Fruit fly (Drosophila melanogaster) whole organism, prepupa: ENCODE measurements around the gene CG6696.

ENCODE experiments used
- CG10631 ChIP-seq: fragments of 200-800 bp; sonication (Bioruptor generic); optimal IDR thresholded peaks from 2 replicates; lab custom pipeline; 2016; ENCODE audit warnings: missing biosample characterization, missing genetic modification characterization
- CG10669 ChIP-seq: fragments of 200-800 bp; sonication (Bioruptor generic); optimal IDR thresholded peaks from 3 replicates; lab custom pipeline; 2018; ENCODE audit warnings: missing biosample characterization, mild to moderate bottlenecking, missing genetic modification characterization, moderate library complexity
- CG11294 ChIP-seq: fragments of 200-800 bp; sonication (Bioruptor generic); IDR thresholded peaks from 2 replicates; pipeline ENCODE4 v1.3.6; 2022; ENCODE audit warnings: missing biosample characterization, missing genetic modification characterization
- CG11762 ChIP-seq: fragments of 200-800 bp; sonication (Bioruptor generic); optimal IDR thresholded peaks from 3 replicates; lab custom pipeline; 2016; ENCODE audit warnings: missing biosample characterization, missing genetic modification characterization; ENCODE audit not compliant: insufficient read depth
- CG16779 ChIP-seq: fragments of 200-800 bp; sonication (Bioruptor generic); optimal IDR thresholded peaks from 3 replicates; lab custom pipeline; 2017; ENCODE audit warnings: missing biosample characterization, mild to moderate bottlenecking, missing genetic modification characterization
- CG3032 ChIP-seq: fragments of 200-800 bp; optimal IDR thresholded peaks from 2 replicates; lab custom pipeline; 2019; ENCODE audit warnings: missing biosample characterization, mild to moderate bottlenecking, missing genetic modification characterization, moderate library complexity
- CG31627 ChIP-seq: fragments of 200-800 bp; sonication (Bioruptor generic); optimal IDR thresholded peaks from 3 replicates; lab custom pipeline; 2016; ENCODE audit warnings: missing biosample characterization, missing genetic modification characterization
- CG32006 ChIP-seq: fragments of 200-800 bp; sonication (Bioruptor generic); optimal IDR thresholded peaks from 3 replicates; lab custom pipeline; 2017; ENCODE audit warnings: missing biosample characterization, mild to moderate bottlenecking, missing genetic modification characterization
- CG34406 ChIP-seq: fragments of 200-800 bp; sonication (Bioruptor generic); optimal IDR thresholded peaks from 3 replicates; lab custom pipeline; 2016; ENCODE audit warnings: missing biosample characterization, missing genetic modification characterization
- CG4318 ChIP-seq: fragments of 200-800 bp; sonication (Bioruptor generic); optimal IDR thresholded peaks from 3 replicates; lab custom pipeline; 2017; ENCODE audit warnings: missing biosample characterization, mild to moderate bottlenecking, missing genetic modification characterization
- CG6163 ChIP-seq: fragments of 200-800 bp; sonication (Bioruptor generic); IDR thresholded peaks from 3 replicates; pipeline ENCODE4 v1.3.6; 2022; ENCODE audit warnings: missing biosample characterization, missing genetic modification characterization
- CG6276 ChIP-seq: fragments of 200-800 bp; sonication (Bioruptor generic); optimal IDR thresholded peaks from 2 replicates; lab custom pipeline; 2017; ENCODE audit warnings: missing biosample characterization, mild to moderate bottlenecking, missing genetic modification characterization
- CG6854 ChIP-seq: fragments of 200-800 bp; sonication (Bioruptor generic); optimal IDR thresholded peaks from 2 replicates; lab custom pipeline; 2017; ENCODE audit warnings: missing biosample characterization, mild to moderate bottlenecking, missing genetic modification characterization
- CG7368 ChIP-seq: fragments of 200-800 bp; sonication (Bioruptor generic); optimal IDR thresholded peaks from 3 replicates; lab custom pipeline; 2016; ENCODE audit warnings: missing biosample characterization, missing genetic modification characterization
- CG8119 ChIP-seq: fragments of 200-800 bp; sonication (Bioruptor generic); IDR thresholded peaks from 3 replicates; pipeline ENCODE4 v1.3.6; 2022; ENCODE audit warnings: missing biosample characterization, missing genetic modification characterization
- CG8632 ChIP-seq: fragments of 200-800 bp; sonication (Bioruptor generic); optimal IDR thresholded peaks from 3 replicates; lab custom pipeline; 2016; ENCODE audit warnings: missing biosample characterization, missing genetic modification characterization
- CG9139 ChIP-seq: fragments of 200-800 bp; sonication (Bioruptor generic); optimal IDR thresholded peaks from 3 replicates; lab custom pipeline; 2017; ENCODE audit warnings: missing biosample characterization, mild to moderate bottlenecking, missing genetic modification characterization
- Eip78C ChIP-seq: fragments of 200-800 bp; sonication (Bioruptor generic); peaks from one replicate; lab custom pipeline; 2016; ENCODE audit warnings: missing biosample characterization, missing genetic modification characterization
- Eip93F ChIP-seq: fragments of 200-800 bp; sonication (Bioruptor generic); optimal IDR thresholded peaks from 2 replicates; lab custom pipeline; 2016; ENCODE audit warnings: missing biosample characterization, mild to moderate bottlenecking, missing genetic modification characterization
- Ets21C ChIP-seq: fragments of 200-800 bp; sonication (Bioruptor generic); optimal IDR thresholded peaks from 3 replicates; lab custom pipeline; 2016; ENCODE audit warnings: missing biosample characterization, missing genetic modification characterization
- Ets96B ChIP-seq: fragments of 200-800 bp; optimal IDR thresholded peaks from 2 replicates; lab custom pipeline; 2019; ENCODE audit warnings: missing biosample characterization, mild to moderate bottlenecking, missing genetic modification characterization, moderate library complexity
- Gug ChIP-seq: fragments of 200-800 bp; sonication (Bioruptor generic); IDR thresholded peaks from 2 replicates; pipeline ENCODE4 v1.3.6; 2022; ENCODE audit warnings: missing biosample characterization, missing genetic modification characterization
- Hr38 ChIP-seq: sonication (Bioruptor generic); optimal IDR thresholded peaks from 2 replicates; lab custom pipeline; 2016; ENCODE audit warnings: missing biosample characterization, missing genetic modification characterization
- Hr39 ChIP-seq: fragments of 200-800 bp; sonication (Bioruptor generic); optimal IDR thresholded peaks from 2 replicates; lab custom pipeline; 2016; ENCODE audit warnings: missing biosample characterization, missing genetic modification characterization
- Hr4 ChIP-seq: fragments of 200-800 bp; sonication (Bioruptor generic); optimal IDR thresholded peaks from 3 replicates; lab custom pipeline; 2016; ENCODE audit warnings: missing biosample characterization, missing genetic modification characterization
- Lpt ChIP-seq: fragments of 200-800 bp; sonication (Bioruptor generic); optimal IDR thresholded peaks from 3 replicates; lab custom pipeline; 2016; ENCODE audit warnings: missing biosample characterization, missing genetic modification characterization
- Met ChIP-seq: fragments of 200-800 bp; sonication (Bioruptor generic); optimal IDR thresholded peaks from 3 replicates; lab custom pipeline; 2016; ENCODE audit warnings: missing biosample characterization, missing genetic modification characterization
- Sox102F ChIP-seq: fragments of 200-800 bp; sonication (Bioruptor generic); optimal IDR thresholded peaks from 2 replicates; lab custom pipeline; 2016; ENCODE audit warnings: missing biosample characterization, mild to moderate bottlenecking, missing genetic modification characterization
- Sox15 ChIP-seq: fragments of 200-800 bp; sonication (Bioruptor generic); optimal IDR thresholded peaks from 3 replicates; lab custom pipeline; 2016; ENCODE audit warnings: missing biosample characterization, missing genetic modification characterization
- achi ChIP-seq: fragments of 200-800 bp; sonication (Bioruptor generic); optimal IDR thresholded peaks from 3 replicates; lab custom pipeline; 2016; ENCODE audit warnings: missing biosample characterization, missing genetic modification characterization
- cyc ChIP-seq: fragments of 200-800 bp; sonication (Bioruptor generic); optimal IDR thresholded peaks from 3 replicates; lab custom pipeline; 2016; ENCODE audit warnings: missing biosample characterization, missing genetic modification characterization
- dac ChIP-seq: fragments of 200-800 bp; sonication (Bioruptor generic); optimal IDR thresholded peaks from 2 replicates; lab custom pipeline; 2017; ENCODE audit warnings: missing biosample characterization, mild to moderate bottlenecking, missing genetic modification characterization
- esn ChIP-seq: fragments of 200-800 bp; sonication (Bioruptor generic); optimal IDR thresholded peaks from 2 replicates; lab custom pipeline; 2016; ENCODE audit warnings: missing biosample characterization, mild to moderate bottlenecking, missing genetic modification characterization, moderate library complexity
- fd59A ChIP-seq: fragments of 200-800 bp; sonication (Bioruptor generic); optimal IDR thresholded peaks from 2 replicates; lab custom pipeline; 2017; ENCODE audit warnings: missing biosample characterization, mild to moderate bottlenecking, missing genetic modification characterization, missing genetic modification reagents
- fkh ChIP-seq: fragments of 200-800 bp; sonication (Bioruptor generic); optimal IDR thresholded peaks from 3 replicates; lab custom pipeline; 2017; ENCODE audit warnings: missing biosample characterization, mild to moderate bottlenecking, missing genetic modification characterization, moderate library complexity
- lz ChIP-seq: fragments of 200-800 bp; sonication (Bioruptor generic); optimal IDR thresholded peaks from 3 replicates; lab custom pipeline; 2016; ENCODE audit warnings: missing biosample characterization, missing genetic modification characterization
- net ChIP-seq: fragments of 200-800 bp; sonication (Bioruptor generic); optimal IDR thresholded peaks from 3 replicates; lab custom pipeline; 2016; ENCODE audit warnings: missing biosample characterization, missing genetic modification characterization
- pdm3 ChIP-seq: fragments of 200-800 bp; sonication (Bioruptor generic); optimal IDR thresholded peaks from 3 replicates; lab custom pipeline; 2016; ENCODE audit warnings: missing biosample characterization, missing genetic modification characterization
- spab ChIP-seq: fragments of 200-800 bp; sonication (Bioruptor generic); optimal IDR thresholded peaks from 2 replicates; lab custom pipeline; 2017; ENCODE audit warnings: missing biosample characterization, mild to moderate bottlenecking, missing genetic modification characterization, missing genetic modification reagents
- ss ChIP-seq, 2 experiments: fragments of 200-800 bp; sonication (Bioruptor generic); optimal IDR thresholded peaks; 2 replicates in 1 of 2; 3 replicates in 1 of 2; lab custom pipeline; 2017 to 2018; ENCODE audit warnings: mild to moderate bottlenecking in 2 of 2, missing biosample characterization in 2 of 2, missing genetic modification characterization in 2 of 2, moderate library complexity in 1 of 2
- svp ChIP-seq: fragments of 200-800 bp; sonication (Bioruptor generic); peaks from one replicate; lab custom pipeline; 2016; ENCODE audit warnings: missing biosample characterization, missing genetic modification characterization
- vri ChIP-seq: fragments of 200-800 bp; sonication (Bioruptor generic); optimal IDR thresholded peaks from 3 replicates; lab custom pipeline; 2016; ENCODE audit warnings: missing biosample characterization, mild to moderate bottlenecking, missing genetic modification characterization

Gene CG6696

dm6 chrX:18644890-18645289 is 17.1 kb downstream of the CG6696 start (continued):
- peak; percentile 68 for TF ChIP-seq Eip93F
- peak; percentile 46 for TF ChIP-seq spab
- TF ChIP-seq svp, result peak; percentile 71
- peak; percentile 1 for TF ChIP-seq dac (GFP tag; lab: Kevin White, UChicago)
- TF ChIP-seq CG31627 (GFP tag; lab: Kevin White, UChicago), result peak; percentile 84
- TF ChIP-seq CG16779, result peak; percentile 28
- peak; percentile 31 for TF ChIP-seq Lpt (GFP tag; lab: Kevin White, UChicago)
- TF ChIP-seq esn (GFP tag; lab: Kevin White, UChicago), result peak; percentile 81
- TF ChIP-seq Ets96B (tag; lab: Kevin White, UChicago), result peak; percentile 67
- TF ChIP-seq Sox102F (GFP tag; lab: Kevin White, UChicago), result peak; percentile 76
- peak; percentile 71 for TF ChIP-seq CG32006 (GFP tag; lab: Kevin White, UChicago)
- no peak for TF ChIP-seq Hr38 (GFP tag; lab: Kevin White, UChicago)
- peak; percentile 70 for TF ChIP-seq Hr4 (GFP tag; lab: Kevin White, UChicago)
- TF ChIP-seq Ets21C (GFP tag; lab: Kevin White, UChicago), result peak; percentile 69
- TF ChIP-seq, all 60 proteins: peak for 57

- TF ChIP-seq Lpt (GFP tag; lab: Kevin White, UChicago) (no peak), fkh (GFP tag; lab: Kevin White, UChicago) (peak; percentile 27), CG6276 (GFP tag; lab: Kevin White, UChicago) (peak; percentile 3), svp (peak; percentile 20), ss (GFP tag; optimal IDR thresholded peaks at IDR 0.05; lab: Kevin White, UChicago) (peak in 1 of 2 experiments; percentile 24), Eip78C (GFP tag; lab: Kevin White, UChicago) (peak; percentile 37), achi (GFP tag; lab: Kevin White, UChicago) (no peak)
Measured at dm6 chrX:18643057-18643656, 18.8 kb downstream of the CG6696 start.

dm6 chrX:18636275-18636947 is 25.5 kb downstream of the CG6696 start:
- peak; percentile 88 for TF ChIP-seq svp
- TF ChIP-seq CG9139, result no peak
- TF ChIP-seq cyc, result no peak
- TF ChIP-seq Hr4 (GFP tag; lab: Kevin White, UChicago), result no peak
- TF ChIP-seq CG32006 (GFP tag; lab: Kevin White, UChicago), result no peak
- TF ChIP-seq, all 60 proteins: peak for 1

dm6 chrX:18635118-18635552 is 26.8 kb downstream of the CG6696 start:
- TF ChIP-seq Hr38 (GFP tag; lab: Kevin White, UChicago) (no peak), CG32006 (GFP tag; lab: Kevin White, UChicago) (no peak), CG6163 (GFP tag; lab: Robert Waterston, UW) (no peak), CG8119 (GFP tag; lab: Robert Waterston, UW) (no peak), CG8632 (GFP tag; lab: Kevin White, UChicago) (no peak), CG31627 (GFP tag; lab: Kevin White, UChicago) (peak; percentile 61), Met (GFP tag; lab: Kevin White, UChicago) (no peak), cyc (peak; percentile 49), lz (GFP tag; lab: Kevin White, UChicago) (peak; percentile 38), vri (GFP tag; lab: Kevin White, UChicago) (no peak), Hr39 (GFP tag; lab: Kevin White, UChicago) (peak; percentile 60), Sox15 (no peak), net (GFP tag; lab: Kevin White, UChicago) (no peak), CG6854 (no peak), CG4318 (GFP tag; lab: Kevin White, UChicago) (no peak), Gug (no peak), CG34406 (GFP tag; lab: Kevin White, UChicago) (no peak), achi (GFP tag; lab: Kevin White, UChicago) (no peak), spab (no peak), esn (GFP tag; lab: Kevin White, UChicago) (no peak), CG10669 (no peak), CG7368 (GFP tag; lab: Kevin White, UChicago) (no peak), CG3032 (no peak), ss (GFP tag; optimal IDR thresholded peaks at IDR 0.05; lab: Kevin White, UChicago) (no peak), CG11294 (GFP tag; lab: Robert Waterston, UW) (no peak), svp (peak; percentile 16), pdm3 (GFP tag; lab: Kevin White, UChicago) (peak; percentile 21), fd59A (GFP tag; lab: Kevin White, UChicago) (no peak), CG16779 (no peak), CG11762 (no peak), CG10631 (GFP tag; lab: Kevin White, UChicago) (no peak), Eip78C (GFP tag; lab: Kevin White, UChicago) (no peak)
